Fruit fly (Drosophila melanogaster) whole organism, wandering third instar larva: ENCODE results near the gene CG14966.

Source experiments
- Abd-B ChIP-seq: fragments of >200 bp; optimal IDR thresholded peaks from 2 replicates; lab custom pipeline; 2017; ENCODE audit warnings: missing biosample characterization, missing genetic modification characterization
- Hr78 ChIP-seq: fragments of >200 bp; optimal IDR thresholded peaks from 2 replicates; lab custom pipeline; 2017; ENCODE audit warnings: missing biosample characterization, missing genetic modification characterization
- Myc ChIP-seq: fragments of >200 bp; optimal IDR thresholded peaks from 2 replicates; lab custom pipeline; 2017
- Rel ChIP-seq, 2 experiments: fragments of 200-800 bp; sonication (Bioruptor generic) in 1 of 2; optimal IDR thresholded peaks; 2 replicates in 1 of 2; 3 replicates in 1 of 2; lab custom pipeline; 2016 to 2019; ENCODE audit warnings: mild to moderate bottlenecking in 2 of 2, missing biosample characterization in 2 of 2, missing genetic modification characterization in 2 of 2, moderate library complexity in 1 of 2
- Sp1 ChIP-seq: fragments of 200-800 bp; sonication (Bioruptor generic); optimal IDR thresholded peaks from 3 replicates; lab custom pipeline; 2019; ENCODE audit warnings: missing biosample characterization, mild to moderate bottlenecking, missing genetic modification characterization, moderate library complexity
- br ChIP-seq: fragments of 200-800 bp; sonication (Bioruptor generic); optimal IDR thresholded peaks from 2 replicates; lab custom pipeline; 2016; ENCODE audit warnings: missing biosample characterization, missing genetic modification characterization
- dsf ChIP-seq: sonication (Bioruptor generic); optimal IDR thresholded peaks from 2 replicates; lab custom pipeline; 2016; ENCODE audit warnings: missing biosample characterization, missing genetic modification characterization, borderline replicate concordance
- foxo ChIP-seq, 2 experiments: fragments of 200-800 bp; sonication (Bioruptor generic); optimal IDR thresholded peaks; 2 replicates in 1 of 2; 3 replicates in 1 of 2; lab custom pipeline; 2016 to 2017; ENCODE audit warnings: missing biosample characterization in 2 of 2, missing genetic modification characterization in 2 of 2
- fru ChIP-seq: fragments of 200-800 bp; sonication (Bioruptor generic); optimal IDR thresholded peaks from 3 replicates; lab custom pipeline; 2016; ENCODE audit warnings: missing biosample characterization, mild to moderate bottlenecking, missing genetic modification characterization
- psq ChIP-seq: fragments of 200-800 bp; sonication (Bioruptor generic); optimal IDR thresholded peaks from 3 replicates; lab custom pipeline; 2017; ENCODE audit warnings: missing biosample characterization, mild to moderate bottlenecking, missing genetic modification characterization, moderate library complexity
- rgr ChIP-seq: fragments of 200-800 bp; sonication (Bioruptor generic); optimal IDR thresholded peaks from 3 replicates; lab custom pipeline; 2016; ENCODE audit warnings: missing biosample characterization, mild to moderate bottlenecking, missing genetic modification characterization
- tai ChIP-seq: sonication (Bioruptor generic); optimal IDR thresholded peaks from 2 replicates; lab custom pipeline; 2016; ENCODE audit warnings: missing biosample characterization, missing genetic modification characterization
- usp ChIP-seq: fragments of >200 bp; optimal IDR thresholded peaks from 2 replicates; lab custom pipeline; 2017; ENCODE audit warnings: missing biosample characterization, missing genetic modification characterization

- no peak for TF ChIP-seq Abd-B
- TF ChIP-seq foxo (GFP tag; optimal IDR thresholded peaks at IDR 0.05; lab: Kevin White, UChicago), result peak in 1 of 2 experiments; percentile 90
- no peak for TF ChIP-seq Hr78
- peak; percentile 65 for TF ChIP-seq Myc
- peak; percentile 91 for TF ChIP-seq Sp1 (GFP tag; lab: Kevin White, UChicago)
- TF ChIP-seq fru (GFP tag; lab: Kevin White, UChicago), result peak; percentile 55
- peak; percentile 83 for TF ChIP-seq dsf (GFP tag; lab: Kevin White, UChicago)
- TF ChIP-seq psq (GFP tag; lab: Kevin White, UChicago), result peak; percentile 75
- TF ChIP-seq usp (GFP tag; lab: Kevin White, UChicago), result no peak
- TF ChIP-seq br (GFP tag; lab: Kevin White, UChicago), result peak; percentile 66
- no peak for TF ChIP-seq tai (GFP tag; lab: Kevin White, UChicago)
- peak; percentile 96 for TF ChIP-seq rgr
- no peak for TF ChIP-seq Rel (GFP tag; optimal IDR thresholded peaks at IDR 0.05; lab: Kevin White, UChicago)
- peak; percentile 59 for TF ChIP-seq Rel (tag; optimal IDR thresholded peaks at IDR 0.05; lab: Kevin White, UChicago)
Measured at dm6 chr3L:3222643-3223389, 25.4 kb upstream of the CG14966 start, which contains the start of the genes RpL28 and eIF1.
